Fruit fly (Drosophila melanogaster): Measurements from ENCODE around the gene Gbeta5.

Gene Gbeta5

DNA sequence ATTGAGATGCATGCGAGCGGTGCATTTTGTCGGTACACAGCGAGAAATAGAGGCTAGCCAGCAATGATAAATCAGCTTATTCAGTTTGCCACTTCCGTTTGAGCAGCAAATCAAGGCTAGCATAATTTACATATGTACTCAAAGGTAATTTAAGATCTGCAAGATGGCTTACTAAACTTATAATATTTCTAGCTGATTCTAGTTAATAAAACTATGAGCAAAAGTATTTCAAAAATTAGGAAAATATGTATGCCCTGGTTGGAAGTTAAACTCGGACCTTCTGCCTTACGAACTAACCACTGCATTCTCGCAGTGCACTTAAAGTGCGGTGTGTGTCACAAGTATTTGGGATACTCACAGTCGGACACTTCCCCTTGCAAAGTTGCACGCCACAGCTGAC lies 29.2 kb downstream of the Gbeta5 start (continued):
- no peak for TF ChIP-seq vri (GFP tag; optimal IDR thresholded peaks at IDR 0.05)
- TF ChIP-seq Blimp-1 (GFP tag; optimal IDR thresholded peaks at IDR 0.05), result no peak
- no peak for TF ChIP-seq lz (GFP tag; optimal IDR thresholded peaks at IDR 0.05)
- no peak for TF ChIP-seq CG16779 (tag; optimal IDR thresholded peaks at IDR 0.05)
- peak; percentile 57 for TF ChIP-seq CG4318 (GFP tag; optimal IDR thresholded peaks at IDR 0.05)
- peak; percentile 5 for TF ChIP-seq CG11902 (GFP tag; optimal IDR thresholded peaks at IDR 0.05)
- TF ChIP-seq CG8632 (GFP tag; optimal IDR thresholded peaks at IDR 0.05), result peak; percentile 4

- TF ChIP-seq Eip78C (GFP tag) (peak; percentile 39), dsx (GFP tag; optimal IDR thresholded peaks at IDR 0.05; ENCODE audit: poor library complexity, severe bottlenecking) (no peak)
Observed at dm6 chrX:8120939-8121338, 31.1 kb downstream of the Gbeta5 start, which contains the start of gene CG2260. TSS of gene CG2260 (minus strand) at chrX:8121147.

DNA sequence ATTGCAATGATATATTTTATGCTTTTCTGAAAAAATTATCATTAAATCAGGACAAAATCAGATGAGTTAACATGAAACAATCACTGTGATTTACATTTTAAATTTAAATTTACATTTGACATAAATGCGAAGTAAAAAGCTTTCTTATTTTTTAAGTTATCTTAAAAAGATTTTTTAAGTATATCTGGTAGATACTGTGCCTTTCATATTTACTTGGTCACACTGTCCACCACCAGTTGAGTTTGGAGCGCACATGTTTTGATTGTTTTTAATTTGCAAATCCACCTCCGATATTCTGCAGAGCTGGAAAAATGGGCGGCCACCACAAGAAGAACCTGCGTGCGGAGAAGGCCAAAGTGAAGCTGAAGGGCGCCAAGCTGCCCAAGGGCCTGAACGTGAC lies 35.3 kb downstream of the Gbeta5 start, which contains the start of gene CG1575:
Gene CG1575 (plus strand): TSS at position 200 of the 400 bp plus-strand sequence.
- TF ChIP-seq salr (GFP tag; optimal IDR thresholded peaks at IDR 0.05), result no peak
- no peak for TF ChIP-seq Sox15 (GFP tag; optimal IDR thresholded peaks at IDR 0.05)
- TF ChIP-seq CG16779 (tag; optimal IDR thresholded peaks at IDR 0.05), result no peak
- TF ChIP-seq CG32006 (GFP tag; optimal IDR thresholded peaks at IDR 0.05), result no peak
- no peak for TF ChIP-seq fd85E (GFP tag; optimal IDR thresholded peaks at IDR 0.05)
- TF ChIP-seq Gug (GFP tag; IDR thresholded peaks at IDR 0.05), result no peak
- TF ChIP-seq OdsH (GFP tag; optimal IDR thresholded peaks at IDR 0.05), result no peak
- no peak for TF ChIP-seq CG4318 (GFP tag; optimal IDR thresholded peaks at IDR 0.05)
- TF ChIP-seq CG34406 (GFP tag; optimal IDR thresholded peaks at IDR 0.05), result no peak
- TF ChIP-seq fd59A (GFP tag; optimal IDR thresholded peaks at IDR 0.05), result no peak
- no peak for TF ChIP-seq dsx (GFP tag; optimal IDR thresholded peaks at IDR 0.05; ENCODE audit: poor library complexity, severe bottlenecking)
- TF ChIP-seq net (GFP tag; optimal IDR thresholded peaks at IDR 0.05), result no peak
- no peak for TF ChIP-seq CG3032 (tag; optimal IDR thresholded peaks at IDR 0.05)

DNA sequence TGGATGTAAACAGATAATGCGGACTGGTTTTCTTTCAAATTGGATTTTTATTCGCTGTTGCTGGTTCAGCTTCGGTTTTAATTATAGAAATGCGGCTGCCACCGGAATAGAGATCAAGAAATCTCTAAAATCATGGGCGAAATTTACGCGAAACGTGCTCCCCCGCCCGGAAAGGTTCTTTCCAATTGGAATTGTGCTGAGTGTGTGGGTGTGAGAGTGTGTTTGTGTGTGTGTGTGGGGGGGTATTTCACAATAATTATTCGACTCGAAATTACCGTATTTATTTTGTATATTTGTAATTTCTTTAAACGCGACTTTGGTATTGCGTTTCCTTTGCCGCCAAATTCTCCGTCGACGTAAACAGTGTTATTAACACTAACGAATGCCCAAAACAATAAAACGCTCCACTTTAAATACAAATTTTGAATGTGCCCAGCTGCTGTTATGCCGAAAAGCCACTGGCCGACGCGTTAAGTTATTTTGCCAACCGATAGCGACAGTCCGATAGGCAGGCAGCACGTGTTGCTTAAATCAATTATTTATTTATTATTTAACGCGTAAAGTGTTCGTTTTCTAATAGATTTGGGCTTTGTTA lies 36.3 kb downstream of the Gbeta5 start, which contains the start of gene Gclc:
Gene Gclc (minus strand): TSS at position 431 of the 595 bp plus-strand sequence.
- TF ChIP-seq CG16779 (tag; optimal IDR thresholded peaks at IDR 0.05), result peak; percentile 3
- TF ChIP-seq spab (GFP tag; optimal IDR thresholded peaks at IDR 0.05), result no peak
- TF ChIP-seq fkh (GFP tag; optimal IDR thresholded peaks at IDR 0.05), result peak; percentile 5
- no peak for TF ChIP-seq Hr38 (GFP tag; optimal IDR thresholded peaks at IDR 0.05)
- no peak for TF ChIP-seq Eip75B (GFP tag; optimal IDR thresholded peaks at IDR 0.05)
- no peak for TF ChIP-seq Sox15 (GFP tag; optimal IDR thresholded peaks at IDR 0.05)
- no peak for TF ChIP-seq CG8119 (GFP tag; IDR thresholded peaks at IDR 0.05)
- peak; percentile 4 for TF ChIP-seq CG6276 (GFP tag; optimal IDR thresholded peaks at IDR 0.05)
- TF ChIP-seq Eip78C (GFP tag), result peak; percentile 84

DNA sequence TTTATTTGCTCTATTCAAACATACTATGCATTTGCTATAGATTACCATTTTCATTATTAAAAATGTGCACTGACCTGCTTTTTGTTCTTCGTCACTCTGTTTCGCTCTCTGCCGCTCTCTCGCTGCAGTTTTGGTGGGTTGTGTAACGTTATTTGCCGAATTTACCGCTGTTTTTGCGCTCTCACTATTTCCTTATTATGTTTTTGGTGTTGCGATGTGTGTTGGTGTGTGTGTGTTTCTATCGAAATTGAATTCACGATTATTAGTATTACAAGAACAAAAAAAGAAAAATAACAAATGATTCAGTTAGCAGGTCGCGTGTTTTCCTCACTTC lies 36.8 kb downstream of the Gbeta5 start:
- TF ChIP-seq Sox102F (GFP tag; optimal IDR thresholded peaks at IDR 0.05) (no peak), ss (GFP tag; optimal IDR thresholded peaks at IDR 0.05) (no peak), CG32006 (GFP tag; optimal IDR thresholded peaks at IDR 0.05) (no peak), CG1621 (tag; optimal IDR thresholded peaks at IDR 0.05) (no peak), fkh (GFP tag; optimal IDR thresholded peaks at IDR 0.05) (no peak), Gug (GFP tag; IDR thresholded peaks at IDR 0.05) (no peak), cyc (GFP tag; optimal IDR thresholded peaks at IDR 0.05) (no peak), CG4318 (GFP tag; optimal IDR thresholded peaks at IDR 0.05) (no peak), Hr39 (GFP tag; optimal IDR thresholded peaks at IDR 0.05) (no peak), Sox14 (GFP tag; optimal IDR thresholded peaks at IDR 0.05) (no peak), CG8319 (GFP tag; optimal IDR thresholded peaks at IDR 0.05) (no peak), achi (GFP tag; optimal IDR thresholded peaks at IDR 0.05) (no peak), CG7368 (GFP tag; optimal IDR thresholded peaks at IDR 0.05) (no peak), svp (GFP tag) (no peak), CG6276 (GFP tag; optimal IDR thresholded peaks at IDR 0.05) (no peak), esn (GFP tag; optimal IDR thresholded peaks at IDR 0.05) (no peak), CG6854 (GFP tag; optimal IDR thresholded peaks at IDR 0.05) (no peak), fd85E (GFP tag; optimal IDR thresholded peaks at IDR 0.05) (no peak), eg (GFP tag; IDR thresholded peaks at IDR 0.05) (no peak)
